Fruit fly (Drosophila melanogaster) whole organism, embryonic: ENCODE data around the gene EAChm.

ENCODE experiments used
- ATbp ChIP-seq: fragments of 200-800 bp; sonication (Bioruptor generic); optimal IDR thresholded peaks from 2 replicates; lab custom pipeline; 2017; ENCODE audit warnings: missing biosample characterization, mild to moderate bottlenecking, missing genetic modification characterization, missing genetic modification reagents
- Abd-B ChIP-seq: fragments of 200-800 bp; sonication (Bioruptor generic); optimal IDR thresholded peaks from 2 replicates; lab custom pipeline; 2018; ENCODE audit warnings: missing biosample characterization, mild to moderate bottlenecking, missing genetic modification characterization, moderate library complexity
- Ada2b ChIP-seq: fragments of 200-800 bp; sonication (Bioruptor generic); IDR thresholded peaks from 2 replicates; pipeline ENCODE4 v1.3.6; 2022; ENCODE audit warnings: missing biosample characterization, missing genetic modification characterization
- BEAF-32 ChIP-seq: fragments of 200-800 bp; sonication (Bioruptor generic); optimal IDR thresholded peaks from 3 replicates; lab custom pipeline; 2017; ENCODE audit warnings: missing biosample characterization, missing genetic modification characterization, mild to moderate bottlenecking, moderate library complexity, missing genetic modification reagents
- CG10321 ChIP-seq: fragments of 200-800 bp; sonication (Bioruptor generic); IDR thresholded peaks from 2 replicates; pipeline ENCODE4 v1.3.6; 2022; ENCODE audit warnings: missing biosample characterization, missing genetic modification characterization
- CG10565 ChIP-seq: fragments of 200-800 bp; sonication (Bioruptor generic); optimal IDR thresholded peaks from 3 replicates; lab custom pipeline; 2016; ENCODE audit warnings: missing biosample characterization, mild to moderate bottlenecking, missing genetic modification characterization
- CG11093 ChIP-seq: fragments of 200-800 bp; sonication (Bioruptor generic); IDR thresholded peaks from 3 replicates; pipeline ENCODE4 v1.3.6; 2022; ENCODE audit warnings: missing biosample characterization, missing genetic modification characterization
- CG13287 ChIP-seq: fragments of 200-800 bp; sonication (Bioruptor generic); IDR thresholded peaks from 2 replicates; pipeline ENCODE4 v1.3.6; 2022; ENCODE audit warnings: missing biosample characterization, missing genetic modification characterization; ENCODE audit not compliant: partially characterized antibody
- CG17612 ChIP-seq: fragments of 200-800 bp; sonication (Bioruptor generic); IDR thresholded peaks from 2 replicates; pipeline ENCODE4 v1.3.6; 2022; ENCODE audit warnings: missing biosample characterization, missing genetic modification characterization
- CG17802 ChIP-seq: fragments of 200-800 bp; sonication (Bioruptor generic); optimal IDR thresholded peaks from 2 replicates; lab custom pipeline; 2018; ENCODE audit warnings: missing biosample characterization, mild to moderate bottlenecking, missing genetic modification characterization, moderate library complexity
- CG30020 ChIP-seq: fragments of 200-800 bp; optimal IDR thresholded peaks from 2 replicates; lab custom pipeline; 2019; ENCODE audit warnings: missing biosample characterization, mild to moderate bottlenecking, missing genetic modification characterization, moderate library complexity
- CG30403 ChIP-seq: fragments of 200-800 bp; sonication (Bioruptor generic); optimal IDR thresholded peaks from 3 replicates; lab custom pipeline; 2016; ENCODE audit warnings: missing biosample characterization, missing genetic modification characterization
- CG32767 ChIP-seq: fragments of 200-800 bp; sonication (Bioruptor generic); IDR thresholded peaks from 2 replicates; pipeline ENCODE4 v1.3.6; 2022; ENCODE audit warnings: missing biosample characterization, missing genetic modification characterization
- CG3407 ChIP-seq: fragments of 200-800 bp; sonication (Bioruptor generic); optimal IDR thresholded peaks from 2 replicates; lab custom pipeline; 2018; ENCODE audit warnings: missing biosample characterization, mild to moderate bottlenecking, missing genetic modification characterization
- CG34422 ChIP-seq: fragments of 200-800 bp; sonication (Bioruptor generic); IDR thresholded peaks from 3 replicates; pipeline ENCODE4 v1.3.6; 2022; ENCODE audit warnings: missing biosample characterization, missing genetic modification characterization
- CG5180 ChIP-seq: fragments of 200-800 bp; sonication (Bioruptor generic); optimal IDR thresholded peaks from 3 replicates; lab custom pipeline; 2017; ENCODE audit warnings: missing biosample characterization, missing genetic modification characterization, mild to moderate bottlenecking, moderate library complexity, missing genetic modification reagents
- CG8924 ChIP-seq: fragments of 200-800 bp; optimal IDR thresholded peaks from 3 replicates; lab custom pipeline; 2019; ENCODE audit warnings: missing biosample characterization, mild to moderate bottlenecking, missing genetic modification characterization, moderate library complexity
- Deaf1 ChIP-seq: fragments of 200-800 bp; optimal IDR thresholded peaks from 3 replicates; lab custom pipeline; 2019; ENCODE audit warnings: missing biosample characterization, mild to moderate bottlenecking, missing genetic modification characterization, moderate library complexity
- Doc2 ChIP-seq: fragments of 200-800 bp; sonication (Bioruptor generic); IDR thresholded peaks from 2 replicates; pipeline ENCODE4 v1.3.6; 2022; ENCODE audit warnings: missing biosample characterization, missing genetic modification characterization
- Hand ChIP-seq: fragments of 200-800 bp; sonication (Bioruptor generic); optimal IDR thresholded peaks from 2 replicates; lab custom pipeline; 2017; ENCODE audit warnings: mild to moderate bottlenecking, missing biosample characterization, missing genetic modification reagents, missing genetic modification characterization
- Hey ChIP-seq: fragments of 200-800 bp; sonication (Bioruptor generic); optimal IDR thresholded peaks from 3 replicates; lab custom pipeline; 2018; ENCODE audit warnings: missing biosample characterization, mild to moderate bottlenecking, missing genetic modification characterization
- HmgZ ChIP-seq: fragments of 200-800 bp; sonication (Bioruptor generic); optimal IDR thresholded peaks from 2 replicates; lab custom pipeline; 2018; ENCODE audit warnings: missing biosample characterization, mild to moderate bottlenecking, missing genetic modification characterization
- Hr78 ChIP-seq, 2 experiments: fragments of 200-800 bp in 1 of 2; fragments of >200 bp in 1 of 2; sonication (Bioruptor generic) in 1 of 2; optimal IDR thresholded peaks; 2 replicates each; lab custom pipeline; 2017 to 2019; ENCODE audit warnings: missing biosample characterization in 2 of 2, missing genetic modification characterization in 2 of 2, mild to moderate bottlenecking in 1 of 2, moderate library complexity in 1 of 2
- Lpt ChIP-seq: fragments of >200 bp; optimal IDR thresholded peaks from 2 replicates; lab custom pipeline; 2018; ENCODE audit warnings: missing biosample characterization, missing genetic modification characterization
- Nf-YC ChIP-seq: fragments of 200-800 bp; optimal IDR thresholded peaks from 3 replicates; lab custom pipeline; 2019; ENCODE audit warnings: missing biosample characterization, mild to moderate bottlenecking, missing genetic modification characterization, moderate library complexity
- Oaz ChIP-seq: fragments of 200-800 bp; sonication (Bioruptor generic); IDR thresholded peaks from 2 replicates; pipeline ENCODE4 v1.3.6; 2022; ENCODE audit warnings: missing biosample characterization, missing genetic modification characterization
- Scr ChIP-seq: fragments of 200-800 bp; sonication (Bioruptor generic); IDR thresholded peaks from 2 replicates; pipeline ENCODE4 v1.3.6; 2022; ENCODE audit warnings: missing biosample characterization, missing genetic modification characterization; ENCODE audit not compliant: partially characterized antibody
- Spps ChIP-seq: fragments of 200-800 bp; sonication (Bioruptor generic); optimal IDR thresholded peaks from 2 replicates; lab custom pipeline; 2018; ENCODE audit warnings: missing biosample characterization, mild to moderate bottlenecking, missing genetic modification characterization
- chinmo ChIP-seq: fragments of 200-800 bp; sonication (Bioruptor generic); IDR thresholded peaks from 4 replicates; pipeline ENCODE4 v1.3.6; 2022; ENCODE audit warnings: missing biosample characterization, missing genetic modification characterization; ENCODE audit not compliant: partially characterized antibody
- dan ChIP-seq: fragments of 200-800 bp; sonication (Bioruptor generic); IDR thresholded peaks from 2 replicates; pipeline ENCODE4 v1.3.6; 2022; ENCODE audit warnings: missing biosample characterization, missing genetic modification characterization
- dm ChIP-seq: fragments of 200-800 bp; sonication (Bioruptor generic); optimal IDR thresholded peaks from 3 replicates; lab custom pipeline; 2016; ENCODE audit warnings: missing biosample characterization, missing genetic modification characterization
- eve ChIP-seq, 2 experiments: fragments of >200 bp; optimal IDR thresholded peaks; 2 replicates each; lab custom pipeline; 2017; ENCODE audit warnings: missing biosample characterization in 2 of 2, missing genetic modification characterization in 2 of 2
- exex ChIP-seq: fragments of 200-800 bp; sonication (Bioruptor generic); optimal IDR thresholded peaks from 4 replicates; lab custom pipeline; 2018; ENCODE audit warnings: missing biosample characterization, mild to moderate bottlenecking, missing genetic modification characterization, moderate library complexity
- fd102C ChIP-seq: fragments of 200-800 bp; sonication (Bioruptor generic); optimal IDR thresholded peaks from 2 replicates; lab custom pipeline; 2018; ENCODE audit warnings: missing biosample characterization, mild to moderate bottlenecking, missing genetic modification characterization, moderate library complexity
- grn ChIP-seq: fragments of 200-800 bp; sonication (Bioruptor generic); optimal IDR thresholded peaks from 3 replicates; lab custom pipeline; 2017; ENCODE audit warnings: missing biosample characterization, missing genetic modification characterization
- inv ChIP-seq: fragments of 200-800 bp; sonication (Bioruptor generic); IDR thresholded peaks from 2 replicates; pipeline ENCODE4 v1.3.6; 2022; ENCODE audit warnings: missing biosample characterization, missing genetic modification characterization; ENCODE audit not compliant: partially characterized antibody
- lilli ChIP-seq: fragments of 200-800 bp; sonication (Bioruptor generic); optimal IDR thresholded peaks from 3 replicates; lab custom pipeline; 2016; ENCODE audit warnings: missing biosample characterization, missing genetic modification characterization
- row ChIP-seq: fragments of 200-800 bp; sonication (Bioruptor generic); IDR thresholded peaks from 3 replicates; pipeline ENCODE4 v1.3.6; 2022; ENCODE audit warnings: missing biosample characterization, missing genetic modification characterization
- run ChIP-seq: fragments of 200-800 bp; sonication (Bioruptor generic); optimal IDR thresholded peaks from 3 replicates; lab custom pipeline; 2018; ENCODE audit warnings: missing biosample characterization, mild to moderate bottlenecking, missing genetic modification characterization
- sc ChIP-seq, 3 experiments: fragments of >200 bp in 2 of 3; fragments of 200-800 bp in 1 of 3; sonication (Bioruptor generic) in 1 of 3; optimal IDR thresholded peaks; 2 replicates in 2 of 3; 3 replicates in 1 of 3; lab custom pipeline; 2017; ENCODE audit warnings: mild to moderate bottlenecking in 1 of 3, missing biosample characterization in 1 of 3, missing genetic modification characterization in 1 of 3, missing genetic modification reagents in 1 of 3
- scrt ChIP-seq: fragments of 200-800 bp; sonication (Bioruptor generic); optimal IDR thresholded peaks from 2 replicates; lab custom pipeline; 2018; ENCODE audit warnings: missing biosample characterization, mild to moderate bottlenecking, missing genetic modification characterization, moderate library complexity
- sna ChIP-seq: fragments of 200-800 bp; sonication (Bioruptor generic); IDR thresholded peaks from 2 replicates; pipeline ENCODE4 v1.3.6; 2022; ENCODE audit warnings: missing biosample characterization, missing genetic modification characterization; ENCODE audit not compliant: partially characterized antibody
- sqz ChIP-seq: fragments of 200-800 bp; sonication (Bioruptor generic); optimal IDR thresholded peaks from 3 replicates; lab custom pipeline; 2018; ENCODE audit warnings: missing biosample characterization, mild to moderate bottlenecking, missing genetic modification characterization
- tgo ChIP-seq: fragments of 200-800 bp; sonication (Bioruptor generic); IDR thresholded peaks from 3 replicates; pipeline ENCODE4 v1.3.6; 2022; ENCODE audit warnings: missing biosample characterization, missing genetic modification characterization
- toy ChIP-seq: fragments of 200-800 bp; sonication (Bioruptor generic); IDR thresholded peaks from 2 replicates; pipeline ENCODE4 v1.3.6; 2022; ENCODE audit warnings: missing biosample characterization, missing genetic modification characterization
- vnd ChIP-seq: fragments of 200-800 bp; sonication (Bioruptor generic); IDR thresholded peaks from 3 replicates; pipeline ENCODE4 v1.3.6; 2022; ENCODE audit warnings: missing biosample characterization, missing genetic modification characterization; ENCODE audit not compliant: partially characterized antibody
- zf30C ChIP-seq: fragments of 200-800 bp; sonication (Bioruptor generic); optimal IDR thresholded peaks from 3 replicates; lab custom pipeline; 2018; ENCODE audit warnings: missing biosample characterization, mild to moderate bottlenecking, missing genetic modification characterization

The EAChm gene

DNA sequence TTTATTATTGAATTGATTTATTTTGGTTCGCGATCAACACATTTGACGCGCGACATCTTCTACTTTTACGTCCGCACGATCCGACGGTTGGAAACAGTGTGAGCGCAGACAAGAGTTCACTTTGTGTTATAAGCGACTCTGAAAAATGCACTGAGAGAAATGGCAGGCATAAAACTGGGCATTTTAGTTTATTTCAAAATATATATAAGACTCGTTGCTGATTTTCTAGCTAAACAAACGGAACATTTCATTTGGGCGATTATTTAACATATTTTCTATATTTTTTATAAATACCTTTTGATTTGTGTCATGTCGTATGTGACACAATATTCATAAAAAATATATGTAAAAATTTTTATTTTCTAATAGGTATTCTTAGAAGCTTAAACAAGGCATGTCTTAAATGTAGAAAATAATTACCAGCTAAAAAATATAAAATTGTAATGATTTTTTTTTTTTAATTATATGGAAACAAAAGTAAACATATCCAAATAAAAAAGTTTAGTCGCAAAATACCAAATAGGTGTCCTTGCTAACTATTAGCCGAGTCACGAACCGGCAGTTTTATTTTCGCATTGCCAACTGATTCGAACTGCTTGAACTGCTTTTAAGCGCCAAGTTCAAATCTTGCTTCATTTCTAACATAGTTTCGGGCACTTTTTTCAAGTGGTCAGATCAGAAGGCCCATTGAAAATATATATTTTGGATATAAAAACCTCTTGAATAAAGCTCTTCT, 40.5 kb upstream of the EAChm start, which contains the start of gene Reck (continued):
- TF ChIP-seq Spps (tag; lab: Kevin White, UChicago) (peak; percentile 88), toy (GFP tag; lab: Robert Waterston, UW) (0 out of 2 replicates have a peak, but pooled peaks have one; percentile 31), CG10565 (GFP tag; lab: Kevin White, UChicago) (no peak), lilli (peak; percentile 71), Deaf1 (tag; lab: Kevin White, UChicago) (peak; percentile 59), CG32767 (GFP tag; lab: Robert Waterston, UW) (0 out of 2 replicates have a peak, but pooled peaks have one; percentile 19), sqz (GFP tag; lab: Kevin White, UChicago) (peak; percentile 74), Abd-B (GFP tag; lab: Kevin White, UChicago) (peak; percentile 39), grn (GFP tag; lab: Kevin White, UChicago) (peak; percentile 35), CG3407 (peak; percentile 47), CG30020 (tag; lab: Kevin White, UChicago) (no peak), CG11093 (GFP tag; lab: Robert Waterston, UW) (no peak), eve (GFP tag; optimal IDR thresholded peaks at IDR 0.05; lab: Kevin White, UChicago) (peak in 1 of 2 experiments; percentile 15), CG10321 (GFP tag; lab: Robert Waterston, UW) (peak; percentile 59; the same call in 1 of the 2 replicates), CG34422 (peak; percentile 78), run (peak; percentile 69), Nf-YC (tag; lab: Kevin White, UChicago) (peak; percentile 40), Doc2 (GFP tag; lab: Robert Waterston, UW) (no peak), vnd (GFP tag; lab: Robert Waterston, UW) (no peak), fd102C (GFP tag; lab: Kevin White, UChicago) (no peak), Oaz (GFP tag; lab: Robert Waterston, UW) (peak; percentile 57; the same call in 1 of the 2 replicates), CG5180 (GFP tag; lab: Kevin White, UChicago) (peak; percentile 72), dm (GFP tag; lab: Kevin White, UChicago) (no peak), HmgZ (tag; lab: Kevin White, UChicago) (no peak), BEAF-32 (GFP tag; lab: Kevin White, UChicago) (no peak), CG17802 (peak; percentile 50), sna (GFP tag; lab: Robert Waterston, UW) (no peak), chinmo (GFP tag; lab: Robert Waterston, UW) (no peak), zf30C (GFP tag; lab: Kevin White, UChicago) (peak; percentile 86), CG17612 (GFP tag; lab: Robert Waterston, UW) (no peak), exex (peak; percentile 29), sc (optimal IDR thresholded peaks at IDR 0.05; lab: Kevin White, UChicago) (no peak), sc (GFP tag; optimal IDR thresholded peaks at IDR 0.05; lab: Kevin White, UChicago) (peak; percentile 52), Hand (peak; percentile 42), Lpt (GFP tag; lab: Kevin White, UChicago) (no peak), Ada2b (peak; percentile 83), dan (GFP tag; lab: Robert Waterston, UW) (no peak), CG30403 (GFP tag; lab: Kevin White, UChicago) (peak; percentile 82), CG13287 (no peak), tgo (GFP tag; lab: Robert Waterston, UW) (peak; percentile 72), scrt (GFP tag; lab: Kevin White, UChicago) (peak; percentile 74), ATbp (GFP tag; lab: Kevin White, UChicago) (peak; percentile 83), inv (GFP tag; lab: Robert Waterston, UW) (no peak), Scr (GFP tag; lab: Robert Waterston, UW) (no peak), row (GFP tag; lab: Robert Waterston, UW) (peak; percentile 79), Hr78 (GFP tag; optimal IDR thresholded peaks at IDR 0.05; lab: Kevin White, UChicago) (peak in 1 of 2 experiments; percentile 54), CG8924 (tag; lab: Kevin White, UChicago) (peak; percentile 89), Hey (tag; lab: Kevin White, UChicago) (no peak)
